Fruit fly (Drosophila melanogaster): ENCODE data around the gene CG4928.

CG4928 gene

dm6 chrX:16967415-16967814, 54.4 kb downstream of the CG4928 start (continued):
- TF ChIP-seq lola (GFP tag; optimal IDR thresholded peaks at IDR 0.05): peak in 1 of 3 experiments; percentile 19

- TF ChIP-seq Usf (GFP tag; optimal IDR thresholded peaks at IDR 0.05): no peak
- TF ChIP-seq lola (GFP tag; optimal IDR thresholded peaks at IDR 0.05): peak in 1 of 3 experiments; percentile 86
- no peak for TF ChIP-seq E2f1 (GFP tag; IDR thresholded peaks at IDR 0.05)
- TF ChIP-seq CG14710 (tag; optimal IDR thresholded peaks at IDR 0.05): peak; percentile 79
- TF ChIP-seq CG42726 (GFP tag; IDR thresholded peaks at IDR 0.05; ENCODE audit: partially characterized antibody): peak; percentile 95
- TF ChIP-seq CG17612 (GFP tag; IDR thresholded peaks at IDR 0.05): no peak
- no peak for TF ChIP-seq Six4 (GFP tag; optimal IDR thresholded peaks at IDR 0.05)
- TF ChIP-seq gfzf (GFP tag; optimal IDR thresholded peaks at IDR 0.05): peak; percentile 52
- no peak for TF ChIP-seq Xbp1 (GFP tag; optimal IDR thresholded peaks at IDR 0.05)
- TF ChIP-seq CG18476 (GFP tag; optimal IDR thresholded peaks at IDR 0.05): no peak
- TF ChIP-seq jing (GFP tag; optimal IDR thresholded peaks at IDR 0.05): no peak
- TF ChIP-seq toy (GFP tag; IDR thresholded peaks at IDR 0.05): no peak
- no peak for TF ChIP-seq CG11247 (GFP tag; IDR thresholded peaks at IDR 0.05)
- no peak for TF ChIP-seq vfl (GFP tag; optimal IDR thresholded peaks at IDR 0.05)
- TF ChIP-seq ab (GFP tag; optimal IDR thresholded peaks at IDR 0.05): no peak
- TF ChIP-seq CG11085 (GFP tag; IDR thresholded peaks at IDR 0.05): 0 out of 2 replicates have a peak, but pooled peaks have one; percentile 19
- TF ChIP-seq CG6791 (GFP tag; IDR thresholded peaks at IDR 0.05; ENCODE audit: partially characterized antibody): peak; percentile 99
- peak; percentile 90 for TF ChIP-seq BEAF-32 (GFP tag; optimal IDR thresholded peaks at IDR 0.05)
- no peak for TF ChIP-seq CG10543 (GFP tag; optimal IDR thresholded peaks at IDR 0.05)
- TF ChIP-seq E2f2 (GFP tag; IDR thresholded peaks at IDR 0.05): peak; percentile 81
- peak; percentile 15 for TF ChIP-seq Hsf (GFP tag; optimal IDR thresholded peaks at IDR 0.05)
- TF ChIP-seq CG16863 (GFP tag; optimal IDR thresholded peaks at IDR 0.05): no peak
- peak; percentile 91 for TF ChIP-seq CG13287 (GFP tag; IDR thresholded peaks at IDR 0.05; ENCODE audit: partially characterized antibody)
- TF ChIP-seq zfh1 (GFP tag; IDR thresholded peaks at IDR 0.05): no peak
- peak; percentile 72 for TF ChIP-seq cg (GFP tag; optimal IDR thresholded peaks at IDR 0.05)
- peak; percentile 21 for TF ChIP-seq CG30403 (GFP tag; optimal IDR thresholded peaks at IDR 0.05)
- no peak for TF ChIP-seq Nf-YB (GFP tag; optimal IDR thresholded peaks at IDR 0.05)
- TF ChIP-seq zf30C (GFP tag; optimal IDR thresholded peaks at IDR 0.05): no peak
- no peak for TF ChIP-seq CG9817 (tag; optimal IDR thresholded peaks at IDR 0.05)
- no peak for TF ChIP-seq slou (GFP tag; optimal IDR thresholded peaks at IDR 0.05)
- TF ChIP-seq Doc3 (GFP tag; IDR thresholded peaks at IDR 0.05; ENCODE audit: partially characterized antibody): peak; percentile 65
- no peak for TF ChIP-seq Adf1 (GFP tag; IDR thresholded peaks at IDR 0.05)
- no peak for TF ChIP-seq CG6765 (GFP tag; optimal IDR thresholded peaks at IDR 0.05)
- TF ChIP-seq CG11723 (GFP tag; optimal IDR thresholded peaks at IDR 0.05): no peak
- no peak for TF ChIP-seq fd96Cb (tag; optimal IDR thresholded peaks at IDR 0.05)
- no peak for TF ChIP-seq so (GFP tag; IDR thresholded peaks at IDR 0.05)
- TF ChIP-seq Abd-B (GFP tag; optimal IDR thresholded peaks at IDR 0.05): peak; percentile 65
- peak; percentile 6 for TF ChIP-seq mam (GFP tag; optimal IDR thresholded peaks at IDR 0.05)
- no peak for TF ChIP-seq Hmx (GFP tag; optimal IDR thresholded peaks at IDR 0.05)
- TF ChIP-seq Fer2 (tag; optimal IDR thresholded peaks at IDR 0.05): no peak
- TF ChIP-seq vnd (GFP tag; IDR thresholded peaks at IDR 0.05; ENCODE audit: partially characterized antibody): peak; percentile 94
- TF ChIP-seq Sry-β (GFP tag; optimal IDR thresholded peaks at IDR 0.05): no peak
- TF ChIP-seq nmo (GFP tag; optimal IDR thresholded peaks at IDR 0.05): peak; percentile 40
- no peak for TF ChIP-seq CrebB (tag; optimal IDR thresholded peaks at IDR 0.05)
- TF ChIP-seq insv (GFP tag; optimal IDR thresholded peaks at IDR 0.05): no peak
- TF ChIP-seq CG7271 (tag; optimal IDR thresholded peaks at IDR 0.05): no peak
- no peak for TF ChIP-seq CG6689 (GFP tag; IDR thresholded peaks at IDR 0.05)
These were observed 55.3 kb downstream of the CG4928 start, which contains the start of gene Ubr1 for dm6 chrX:16968148-16968823. Gene Ubr1, minus strand, starts transcription at chrX:16968679.
